Fruit fly (Drosophila melanogaster): ENCODE measurements around the gene Ssl1.

Gene Ssl1

DNA sequence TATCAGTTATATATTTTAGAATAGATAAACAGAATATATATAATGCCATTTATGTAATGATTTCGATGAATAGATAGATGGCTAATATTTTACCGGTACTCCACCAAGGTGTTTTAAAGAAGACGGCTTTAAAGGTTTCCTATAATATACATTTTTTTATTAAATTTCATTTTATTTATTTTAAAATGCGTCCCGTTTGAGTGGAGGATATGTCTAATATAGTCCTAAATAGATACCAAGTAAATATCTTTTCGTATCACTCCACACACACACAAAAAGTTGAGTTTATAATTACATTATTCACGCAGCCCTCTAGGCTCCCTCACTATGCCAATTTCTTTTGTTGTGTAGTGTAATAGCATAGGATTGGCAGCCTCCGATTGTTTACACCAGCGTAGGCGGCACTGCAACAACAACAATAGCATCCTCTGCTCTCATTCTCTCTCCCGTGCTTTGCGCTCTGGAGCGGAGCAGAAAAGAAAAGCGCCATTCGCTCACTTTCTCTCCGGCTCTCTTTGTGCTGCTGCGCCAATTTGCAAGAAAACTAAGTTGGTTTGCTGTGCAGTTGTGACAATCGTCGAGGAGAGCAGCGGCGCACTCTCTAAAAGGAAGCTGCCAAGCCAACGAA is 31.1 kb downstream of the Ssl1 start, which contains the start of gene CG12768 (continued):
- no peak for TF ChIP-seq croc (GFP tag; conservative IDR thresholded peaks at IDR 0.05)
- no peak for TF ChIP-seq ftz-f1 (GFP tag; optimal IDR thresholded peaks at IDR 0.05)
- TF ChIP-seq zfh2 (GFP tag; optimal IDR thresholded peaks at IDR 0.05): no peak
- TF ChIP-seq wdn (GFP tag; IDR thresholded peaks at IDR 0.05): no peak
- TF ChIP-seq danr (GFP tag; IDR thresholded peaks at IDR 0.05): no peak
- TF ChIP-seq mirr (GFP tag; optimal IDR thresholded peaks at IDR 0.05): no peak
- TF ChIP-seq tup (GFP tag; optimal IDR thresholded peaks at IDR 0.05): no peak
- peak; percentile 71; the same call in 2 of the 3 replicates for TF ChIP-seq CG17361 (GFP tag; IDR thresholded peaks at IDR 0.05)
- no peak for TF ChIP-seq CG15514 (GFP tag; optimal IDR thresholded peaks at IDR 0.05)
- no peak for TF ChIP-seq CG3163 (GFP tag; optimal IDR thresholded peaks at IDR 0.05)
- 0 out of 2 replicates have a peak, but pooled peaks have one; percentile 22 for TF ChIP-seq hbn (GFP tag; IDR thresholded peaks at IDR 0.05; ENCODE audit: partially characterized antibody)
- TF ChIP-seq esg (GFP tag; conservative IDR thresholded peaks at IDR 0.05): no peak
- TF ChIP-seq cg (GFP tag; optimal IDR thresholded peaks at IDR 0.05): no peak
- TF ChIP-seq CG12769 (tag; optimal IDR thresholded peaks at IDR 0.05): no peak
- no peak for TF ChIP-seq Fer2 (tag; optimal IDR thresholded peaks at IDR 0.05)
- TF ChIP-seq NFAT (GFP tag; IDR thresholded peaks at IDR 0.05): no peak
- TF ChIP-seq Sry-β (GFP tag; optimal IDR thresholded peaks at IDR 0.05): no peak
- TF ChIP-seq Lim3 (GFP tag; IDR thresholded peaks at IDR 0.05): no peak
- no peak for TF ChIP-seq bab2 (GFP tag; optimal IDR thresholded peaks at IDR 0.05)
- no peak for TF ChIP-seq CG17186 (GFP tag; optimal IDR thresholded peaks at IDR 0.05)
- TF ChIP-seq CG13296 (GFP tag; optimal IDR thresholded peaks at IDR 0.05): no peak
- TF ChIP-seq HHEX (GFP tag; optimal IDR thresholded peaks at IDR 0.05): no peak
- no peak for TF ChIP-seq org-1 (GFP tag; optimal IDR thresholded peaks at IDR 0.05)
- TF ChIP-seq CG7745 (tag; optimal IDR thresholded peaks at IDR 0.05): no peak
- TF ChIP-seq CG10209 (GFP tag; optimal IDR thresholded peaks at IDR 0.05): peak; percentile 51
- no peak for TF ChIP-seq CG4617 (GFP tag; optimal IDR thresholded peaks at IDR 0.05; ENCODE audit: borderline replicate concordance)
- TF ChIP-seq dati (GFP tag; IDR thresholded peaks at IDR 0.05): no peak
- TF ChIP-seq CG10366 (GFP tag; IDR thresholded peaks at IDR 0.05): no peak
- no peak for TF ChIP-seq Deaf1 (tag; optimal IDR thresholded peaks at IDR 0.05)
- TF ChIP-seq CG5953 (GFP tag; IDR thresholded peaks at IDR 0.05): 0 out of 2 replicates have a peak, but pooled peaks have one; percentile 5
- TF ChIP-seq eyg (GFP tag; optimal IDR thresholded peaks at IDR 0.05): no peak
- no peak for TF ChIP-seq CG4404 (GFP tag; IDR thresholded peaks at IDR 0.05)
- no peak for TF ChIP-seq Ets97D (GFP tag; optimal IDR thresholded peaks at IDR 0.05)
- no peak for TF ChIP-seq Dfd (GFP tag; optimal IDR thresholded peaks at IDR 0.05)
- TF ChIP-seq CG32532 (GFP tag; IDR thresholded peaks at IDR 0.05): no peak
- no peak for TF ChIP-seq Drgx (GFP tag; IDR thresholded peaks at IDR 0.05)
- no peak for TF ChIP-seq vfl (GFP tag; optimal IDR thresholded peaks at IDR 0.05)
- TF ChIP-seq CG14710 (tag; optimal IDR thresholded peaks at IDR 0.05): peak; percentile 25
- no peak for TF ChIP-seq abd-A (tag; optimal IDR thresholded peaks at IDR 0.05)
- no peak for TF ChIP-seq CG32772 (GFP tag; IDR thresholded peaks at IDR 0.05)
- TF ChIP-seq CG10979 (tag; optimal IDR thresholded peaks at IDR 0.05): peak; percentile 54
- no peak for TF ChIP-seq ro (GFP tag; IDR thresholded peaks at IDR 0.05)
- TF ChIP-seq CG17612 (GFP tag; IDR thresholded peaks at IDR 0.05): no peak
- no peak for TF ChIP-seq HmgD (GFP tag; optimal IDR thresholded peaks at IDR 0.05)
- peak; percentile 25 for TF ChIP-seq Sox102F (GFP tag; optimal IDR thresholded peaks at IDR 0.05)
- no peak for TF ChIP-seq pzg (GFP tag; optimal IDR thresholded peaks at IDR 0.05)
- peak; percentile 69 to 81 for TF ChIP-seq Trl (optimal IDR thresholded peaks at IDR 0.05)
- TF ChIP-seq Trl (GFP tag; optimal IDR thresholded peaks at IDR 0.05): no peak
- TF ChIP-seq HLH4C (GFP tag; IDR thresholded peaks at IDR 0.05; ENCODE audit: partially characterized antibody): no peak
- TF ChIP-seq scrt (GFP tag; optimal IDR thresholded peaks at IDR 0.05): no peak
- no peak for TF ChIP-seq CG2120 (GFP tag; optimal IDR thresholded peaks at IDR 0.05)
